Fruit fly (Drosophila melanogaster) whole organism, embryonic: ENCODE results near the gene CG15199.
A peak's percentile ranks its signal among the peaks of the same experiment; 100 is the strongest.

ENCODE experiments used
- Abd-B ChIP-seq: fragments of 200-800 bp; sonication (Bioruptor generic); optimal IDR thresholded peaks from 2 replicates; lab custom pipeline; 2018; ENCODE audit warnings: missing biosample characterization, mild to moderate bottlenecking, missing genetic modification characterization, moderate library complexity
- Blimp-1 ChIP-seq: fragments of 200-800 bp; sonication (Bioruptor generic); optimal IDR thresholded peaks from 3 replicates; lab custom pipeline; 2018; ENCODE audit warnings: missing biosample characterization, missing genetic modification characterization, mild to moderate bottlenecking, moderate library complexity, missing genetic modification reagents
- CG10462 ChIP-seq: fragments of 200-800 bp; sonication (Bioruptor generic); optimal IDR thresholded peaks from 2 replicates; lab custom pipeline; 2016; ENCODE audit warnings: missing biosample characterization, missing genetic modification characterization
- CG10565 ChIP-seq: fragments of 200-800 bp; sonication (Bioruptor generic); optimal IDR thresholded peaks from 3 replicates; lab custom pipeline; 2016; ENCODE audit warnings: missing biosample characterization, mild to moderate bottlenecking, missing genetic modification characterization
- CG11504 ChIP-seq: fragments of 200-800 bp; sonication (Bioruptor generic); optimal IDR thresholded peaks from 3 replicates; lab custom pipeline; 2019; ENCODE audit warnings: missing biosample characterization, mild to moderate bottlenecking, missing genetic modification characterization, moderate library complexity
- CG11560 ChIP-seq: fragments of 200-800 bp; sonication (Bioruptor generic); IDR thresholded peaks from 3 replicates; pipeline ENCODE4 v1.3.6; 2022; ENCODE audit warnings: missing biosample characterization, missing genetic modification characterization
- CG11723 ChIP-seq: fragments of 200-800 bp; sonication (Bioruptor generic); optimal IDR thresholded peaks from 2 replicates; lab custom pipeline; 2017; ENCODE audit warnings: missing biosample characterization, mild to moderate bottlenecking, missing genetic modification characterization
- CG12219 ChIP-seq: fragments of 200-800 bp; sonication (Bioruptor generic); optimal IDR thresholded peaks from 3 replicates; lab custom pipeline; 2018; ENCODE audit warnings: missing biosample characterization, mild to moderate bottlenecking, missing genetic modification characterization
- CG15696 ChIP-seq: fragments of 200-800 bp; sonication (Bioruptor generic); optimal IDR thresholded peaks from 2 replicates; lab custom pipeline; 2019; ENCODE audit warnings: missing biosample characterization, mild to moderate bottlenecking, missing genetic modification characterization, moderate library complexity
- CG1602 ChIP-seq: fragments of 200-800 bp; sonication (Bioruptor generic); optimal IDR thresholded peaks from 3 replicates; lab custom pipeline; 2016; ENCODE audit warnings: missing biosample characterization, missing genetic modification characterization
- CG1647 ChIP-seq: fragments of 200-800 bp; sonication (Bioruptor generic); optimal IDR thresholded peaks from 3 replicates; lab custom pipeline; 2016; ENCODE audit warnings: missing biosample characterization, missing genetic modification characterization
- CG17385 ChIP-seq: fragments of 200-800 bp; sonication (Bioruptor generic); optimal IDR thresholded peaks from 3 replicates; lab custom pipeline; 2018; ENCODE audit warnings: missing biosample characterization, mild to moderate bottlenecking, missing genetic modification characterization
- CG17912 ChIP-seq: fragments of 200-800 bp; sonication (Bioruptor generic); optimal IDR thresholded peaks from 2 replicates; lab custom pipeline; 2018; ENCODE audit warnings: missing biosample characterization, mild to moderate bottlenecking, missing genetic modification characterization
- CG18764 ChIP-seq: fragments of 200-800 bp; sonication (Bioruptor generic); optimal IDR thresholded peaks from 3 replicates; lab custom pipeline; 2016; ENCODE audit warnings: missing biosample characterization, missing genetic modification characterization
- CG2120 ChIP-seq: fragments of 200-800 bp; sonication (Bioruptor generic); optimal IDR thresholded peaks from 3 replicates; lab custom pipeline; 2016; ENCODE audit warnings: missing biosample characterization, missing genetic modification characterization
- CG2202 ChIP-seq: fragments of 200-800 bp; sonication (Bioruptor generic); optimal IDR thresholded peaks from 2 replicates; lab custom pipeline; 2018; ENCODE audit warnings: missing biosample characterization, mild to moderate bottlenecking, missing genetic modification characterization
- CG30403 ChIP-seq: fragments of 200-800 bp; sonication (Bioruptor generic); optimal IDR thresholded peaks from 3 replicates; lab custom pipeline; 2016; ENCODE audit warnings: missing biosample characterization, missing genetic modification characterization
- CG3281 ChIP-seq: fragments of 200-800 bp; sonication (Bioruptor generic); optimal IDR thresholded peaks from 3 replicates; lab custom pipeline; 2017; ENCODE audit warnings: missing biosample characterization, mild to moderate bottlenecking, missing genetic modification characterization
- CG42726 ChIP-seq: fragments of 200-800 bp; sonication (Bioruptor generic); IDR thresholded peaks from 2 replicates; pipeline ENCODE4 v1.3.6; 2022; ENCODE audit warnings: missing biosample characterization, missing genetic modification characterization; ENCODE audit not compliant: partially characterized antibody
- CG4730 ChIP-seq: fragments of 200-800 bp; sonication (Bioruptor generic); IDR thresholded peaks from 2 replicates; pipeline ENCODE4 v1.3.6; 2022; ENCODE audit warnings: missing biosample characterization, missing genetic modification characterization
- CG5953 ChIP-seq: fragments of 200-800 bp; sonication (Bioruptor generic); IDR thresholded peaks from 2 replicates; pipeline ENCODE4 v1.3.6; 2022; ENCODE audit warnings: missing biosample characterization, missing genetic modification characterization
- CG7271 ChIP-seq: fragments of 200-800 bp; sonication (Bioruptor generic); optimal IDR thresholded peaks from 2 replicates; lab custom pipeline; 2018; ENCODE audit warnings: missing biosample characterization, mild to moderate bottlenecking, missing genetic modification characterization, moderate library complexity
- CTCF ChIP-seq: fragments of 200-800 bp; sonication (Bioruptor generic); optimal IDR thresholded peaks from 2 replicates; lab custom pipeline; 2017; ENCODE audit warnings: missing biosample characterization, mild to moderate bottlenecking, missing genetic modification characterization, moderate library complexity
- Dref ChIP-seq: fragments of 200-800 bp; sonication (Bioruptor generic); IDR thresholded peaks from 2 replicates; pipeline ENCODE4 v1.3.6; 2022; ENCODE audit warnings: missing biosample characterization, missing genetic modification characterization
- Fer3 ChIP-seq: fragments of 200-800 bp; sonication (Bioruptor generic); optimal IDR thresholded peaks from 2 replicates; lab custom pipeline; 2018; ENCODE audit warnings: missing biosample characterization, mild to moderate bottlenecking, missing genetic modification characterization, moderate library complexity
- HHEX ChIP-seq: fragments of 200-800 bp; sonication (Bioruptor generic); optimal IDR thresholded peaks from 3 replicates; lab custom pipeline; 2017; ENCODE audit warnings: missing biosample characterization, mild to moderate bottlenecking, missing genetic modification characterization, missing genetic modification reagents
- Med ChIP-seq: fragments of 200-800 bp; sonication (Bioruptor generic); peaks from one replicate; lab custom pipeline; 2016; ENCODE audit warnings: missing biosample characterization, missing genetic modification characterization, mild to moderate bottlenecking, inconsistent platforms, moderate library complexity
- Mrtf ChIP-seq: fragments of 200-800 bp; sonication (Bioruptor generic); IDR thresholded peaks from 3 replicates; pipeline ENCODE4 v1.3.6; 2022; ENCODE audit warnings: missing biosample characterization, missing genetic modification characterization
- NK7.1 ChIP-seq: fragments of 200-800 bp; sonication (Bioruptor generic); optimal IDR thresholded peaks from 3 replicates; lab custom pipeline; 2016; ENCODE audit warnings: missing biosample characterization, missing genetic modification characterization
- Ptx1 ChIP-seq: fragments of 200-800 bp; sonication (Bioruptor generic); IDR thresholded peaks from 2 replicates; pipeline ENCODE4 v1.3.6; 2022; ENCODE audit warnings: missing biosample characterization, missing genetic modification characterization
- bigmax ChIP-seq: fragments of 200-800 bp; sonication (Bioruptor generic); optimal IDR thresholded peaks from 2 replicates; lab custom pipeline; 2018; ENCODE audit warnings: missing biosample characterization, mild to moderate bottlenecking, missing genetic modification characterization
- bowl ChIP-seq: fragments of 200-800 bp; sonication (Bioruptor generic); IDR thresholded peaks from 2 replicates; pipeline ENCODE4 v1.3.6; 2022; ENCODE audit warnings: missing biosample characterization, missing genetic modification characterization
- cas ChIP-seq: fragments of 200-800 bp; sonication (Bioruptor generic); IDR thresholded peaks from 2 replicates; pipeline ENCODE4 v1.3.6; 2022; ENCODE audit warnings: missing biosample characterization, missing genetic modification characterization
- cg ChIP-seq: fragments of 200-800 bp; sonication (Bioruptor generic); optimal IDR thresholded peaks from 3 replicates; lab custom pipeline; 2019; ENCODE audit warnings: missing biosample characterization, mild to moderate bottlenecking, missing genetic modification characterization, moderate library complexity
- dmrt99B ChIP-seq: fragments of 200-800 bp; sonication (Bioruptor generic); optimal IDR thresholded peaks from 2 replicates; lab custom pipeline; 2018; ENCODE audit warnings: missing biosample characterization, mild to moderate bottlenecking, missing genetic modification characterization, moderate library complexity
- ewg ChIP-seq: fragments of 200-800 bp; sonication (Bioruptor generic); optimal IDR thresholded peaks from 3 replicates; lab custom pipeline; 2017; ENCODE audit warnings: mild to moderate bottlenecking, missing biosample characterization, missing genetic modification reagents, missing genetic modification characterization
- exex ChIP-seq: fragments of 200-800 bp; sonication (Bioruptor generic); optimal IDR thresholded peaks from 4 replicates; lab custom pipeline; 2018; ENCODE audit warnings: missing biosample characterization, mild to moderate bottlenecking, missing genetic modification characterization, moderate library complexity
- gfzf ChIP-seq: fragments of 200-800 bp; sonication (Bioruptor generic); optimal IDR thresholded peaks from 2 replicates; lab custom pipeline; 2016; ENCODE audit warnings: missing biosample characterization, mild to moderate bottlenecking, missing genetic modification characterization, moderate library complexity
- gsb ChIP-seq: fragments of 200-800 bp; sonication (Bioruptor generic); IDR thresholded peaks from 2 replicates; pipeline ENCODE4 v1.3.6; 2022; ENCODE audit warnings: missing biosample characterization, missing genetic modification characterization
- gsb-n ChIP-seq: fragments of 200-800 bp; sonication (Bioruptor generic); optimal IDR thresholded peaks from 3 replicates; lab custom pipeline; 2018; ENCODE audit warnings: missing biosample characterization, mild to moderate bottlenecking, missing genetic modification characterization
- hbn ChIP-seq: fragments of 200-800 bp; sonication (Bioruptor generic); IDR thresholded peaks from 2 replicates; pipeline ENCODE4 v1.3.6; 2022; ENCODE audit warnings: missing biosample characterization, missing genetic modification characterization; ENCODE audit not compliant: partially characterized antibody
- kah ChIP-seq: fragments of 200-800 bp; sonication (Bioruptor generic); optimal IDR thresholded peaks from 2 replicates; lab custom pipeline; 2018; ENCODE audit warnings: missing biosample characterization, mild to moderate bottlenecking, missing genetic modification characterization
- lab ChIP-seq: fragments of 200-800 bp; sonication (Bioruptor generic); optimal IDR thresholded peaks from 3 replicates; lab custom pipeline; 2017; ENCODE audit warnings: missing biosample characterization, missing genetic modification characterization, mild to moderate bottlenecking, moderate library complexity, missing genetic modification reagents
- maf-S ChIP-seq: fragments of 200-800 bp; sonication (Bioruptor generic); optimal IDR thresholded peaks from 2 replicates; lab custom pipeline; 2016; ENCODE audit warnings: missing biosample characterization, missing genetic modification characterization
- nmo ChIP-seq: fragments of 200-800 bp; sonication (Bioruptor generic); optimal IDR thresholded peaks from 2 replicates; lab custom pipeline; 2018; ENCODE audit warnings: missing biosample characterization, mild to moderate bottlenecking, missing genetic modification characterization, moderate library complexity
- psq ChIP-seq: fragments of 200-800 bp; sonication (Bioruptor generic); optimal IDR thresholded peaks from 2 replicates; lab custom pipeline; 2017; ENCODE audit warnings: missing biosample characterization, missing genetic modification characterization
- sens ChIP-seq: fragments of 200-800 bp; sonication (Bioruptor generic); peaks from one replicate; lab custom pipeline; 2016; ENCODE audit warnings: missing biosample characterization, missing genetic modification characterization
- sima ChIP-seq: fragments of 200-800 bp; sonication (Bioruptor generic); optimal IDR thresholded peaks from 2 replicates; lab custom pipeline; 2016; ENCODE audit warnings: missing biosample characterization, missing genetic modification characterization
- sr ChIP-seq: fragments of 200-800 bp; sonication (Bioruptor generic); IDR thresholded peaks from 3 replicates; pipeline ENCODE4 v1.3.6; 2022; ENCODE audit warnings: missing biosample characterization, missing genetic modification characterization
- tap ChIP-seq: fragments of 200-800 bp; optimal IDR thresholded peaks from 3 replicates; lab custom pipeline; 2019; ENCODE audit warnings: missing biosample characterization, mild to moderate bottlenecking, missing genetic modification characterization, moderate library complexity
- tin ChIP-seq: fragments of 200-800 bp; sonication (Bioruptor generic); optimal IDR thresholded peaks from 3 replicates; lab custom pipeline; 2016; ENCODE audit warnings: missing biosample characterization, missing genetic modification characterization

Gene CG15199

dm6 chrX:11146598-11147176 is 5.1 kb upstream of the CG15199 start:
- TF ChIP-seq CG2120 (GFP tag; lab: Kevin White, UChicago): no peak
- TF ChIP-seq gsb-n (tag; lab: Kevin White, UChicago): no peak
- no peak for TF ChIP-seq tap (tag; lab: Kevin White, UChicago)
- no peak for TF ChIP-seq hbn (GFP tag; lab: Robert Waterston, UW)
- TF ChIP-seq CG15696 (tag; lab: Kevin White, UChicago): peak; percentile 46
- no peak for TF ChIP-seq CG10565 (GFP tag; lab: Kevin White, UChicago)
- no peak for TF ChIP-seq CG12219 (GFP tag; lab: Kevin White, UChicago)
- no peak for TF ChIP-seq CG11560
- no peak for TF ChIP-seq Blimp-1 (GFP tag; lab: Kevin White, UChicago)
- TF ChIP-seq CG2202 (tag; lab: Kevin White, UChicago): no peak
- no peak for TF ChIP-seq CG17912 (GFP tag; lab: Kevin White, UChicago)
- TF ChIP-seq CG3281: no peak
- no peak for TF ChIP-seq CG11723 (GFP tag; lab: Kevin White, UChicago)
- TF ChIP-seq sr (GFP tag; lab: Robert Waterston, UW): no peak
- TF ChIP-seq tin (GFP tag; lab: Kevin White, UChicago): no peak
- TF ChIP-seq CG18764 (GFP tag; lab: Kevin White, UChicago): no peak
- TF ChIP-seq cas (GFP tag; lab: Robert Waterston, UW): no peak
- TF ChIP-seq CG30403 (GFP tag; lab: Kevin White, UChicago): peak; percentile 17
- no peak for TF ChIP-seq gsb
- no peak for TF ChIP-seq psq (GFP tag; lab: Kevin White, UChicago)
- no peak for TF ChIP-seq Dref (GFP tag; lab: Robert Waterston, UW)
- peak; percentile 39 for TF ChIP-seq nmo (GFP tag; lab: Kevin White, UChicago)
- TF ChIP-seq CG11504 (tag; lab: Kevin White, UChicago): no peak
- no peak for TF ChIP-seq kah (GFP tag; lab: Kevin White, UChicago)
- TF ChIP-seq maf-S: no peak
- TF ChIP-seq CTCF (GFP tag; lab: Kevin White, UChicago): no peak
- no peak for TF ChIP-seq Fer3 (tag; lab: Kevin White, UChicago)
- TF ChIP-seq Abd-B (GFP tag; lab: Kevin White, UChicago): no peak
- TF ChIP-seq cg: no peak
- no peak for TF ChIP-seq bigmax (GFP tag; lab: Kevin White, UChicago)
- no peak for TF ChIP-seq exex (tag; lab: Kevin White, UChicago)
- no peak for TF ChIP-seq sima (GFP tag; lab: Kevin White, UChicago)
- no peak for TF ChIP-seq CG5953
- no peak for TF ChIP-seq dmrt99B
- peak; percentile 6 for TF ChIP-seq NK7.1 (GFP tag; lab: Kevin White, UChicago)
- TF ChIP-seq sens (GFP tag; lab: Kevin White, UChicago): peak; percentile 87
- 0 out of 2 replicates have a peak, but pooled peaks have one; percentile 11 for TF ChIP-seq Ptx1 (GFP tag; lab: Robert Waterston, UW)
- no peak for TF ChIP-seq CG7271 (tag; lab: Kevin White, UChicago)
- no peak for TF ChIP-seq CG10462 (GFP tag; lab: Kevin White, UChicago)
- no peak for TF ChIP-seq HHEX
- 0 out of 2 replicates have a peak, but pooled peaks have one; percentile 5 for TF ChIP-seq CG4730 (GFP tag; lab: Robert Waterston, UW)
- TF ChIP-seq CG42726 (GFP tag; lab: Robert Waterston, UW): no peak
- peak; percentile 45 for TF ChIP-seq lab
- TF ChIP-seq ewg: no peak
- TF ChIP-seq Mrtf (GFP tag; lab: Robert Waterston, UW): no peak
- no peak for TF ChIP-seq bowl
- TF ChIP-seq CG1602 (GFP tag; lab: Kevin White, UChicago): no peak
- TF ChIP-seq gfzf (GFP tag; lab: Kevin White, UChicago): no peak
- no peak for TF ChIP-seq CG17385 (GFP tag; lab: Kevin White, UChicago)
- no peak for TF ChIP-seq CG1647 (GFP tag; lab: Kevin White, UChicago)
- TF ChIP-seq Med (GFP tag; lab: Kevin White, UChicago): peak; percentile 86
